Worm (Caenorhabditis elegans): ENCODE data around the gene ubc-23.
A peak's percentile ranks its signal among the peaks of the same experiment; 100 is the strongest.

The ubc-23 gene

ce11 chrX:8810908-8811307, 33.2 kb upstream of the ubc-23 start, which contains the start of gene R04E5.9 (continued):
- TF ChIP-seq nhr-28 (tag; optimal IDR thresholded peaks at IDR 0.05) (no peak), pqm-1 (tag; optimal IDR thresholded peaks at IDR 0.05) (peak; percentile 69)

ce11 chrX:8811916-8812315, 32.2 kb upstream of the ubc-23 start, which contains the start of gene cnnm-2:
Gene cnnm-2 (plus strand): TSS chrX:8812105.
- TF ChIP-seq nhr-76 (tag; optimal IDR thresholded peaks at IDR 0.05) (no peak), fos-1 (tag; optimal IDR thresholded peaks at IDR 0.05) (no peak), pqm-1 (tag; optimal IDR thresholded peaks at IDR 0.05) (peak; percentile 63), nhr-43 (tag; optimal IDR thresholded peaks at IDR 0.05; ENCODE audit: poor library complexity, severe bottlenecking) (no peak), snpc-4 (tag; optimal IDR thresholded peaks at IDR 0.05) (no peak), nhr-12 (tag; optimal IDR thresholded peaks at IDR 0.05) (no peak), tbx-2 (tag; optimal IDR thresholded peaks at IDR 0.05) (no peak), lin-15B (tag; optimal IDR thresholded peaks at IDR 0.05) (no peak), pha-4 (tag; optimal IDR thresholded peaks at IDR 0.05) (peak; percentile 15), aly-2 (tag; optimal IDR thresholded peaks at IDR 0.05) (no peak), ama-1 (optimal IDR thresholded peaks at IDR 0.05) (no peak), elt-2 (tag; optimal IDR thresholded peaks at IDR 0.05) (peak; percentile 89)

ce11 chrX:8817929-8818328, 26.2 kb upstream of the ubc-23 start:
- TF ChIP-seq pha-4 (tag; optimal IDR thresholded peaks at IDR 0.05) (peak; percentile 43), pqm-1 (tag; optimal IDR thresholded peaks at IDR 0.05) (peak; percentile 15), elt-2 (tag; optimal IDR thresholded peaks at IDR 0.05) (peak; percentile 47), nhr-12 (tag; optimal IDR thresholded peaks at IDR 0.05) (no peak)

- no peak for TF ChIP-seq ceh-16 (tag; optimal IDR thresholded peaks at IDR 0.05)
- no peak for TF ChIP-seq fos-1 (tag; optimal IDR thresholded peaks at IDR 0.05)
- TF ChIP-seq nhr-28 (tag; optimal IDR thresholded peaks at IDR 0.05): no peak
- TF ChIP-seq elt-2 (tag; optimal IDR thresholded peaks at IDR 0.05): peak; percentile 14
- TF ChIP-seq aly-2 (tag; optimal IDR thresholded peaks at IDR 0.05): no peak
- no peak for TF ChIP-seq nhr-11 (tag; optimal IDR thresholded peaks at IDR 0.05)
- TF ChIP-seq mml-1 (tag; optimal IDR thresholded peaks at IDR 0.05): no peak
- no peak for TF ChIP-seq nhr-67 (tag; optimal IDR thresholded peaks at IDR 0.05)
- TF ChIP-seq nhr-43 (tag; optimal IDR thresholded peaks at IDR 0.05; ENCODE audit: poor library complexity, severe bottlenecking): peak; percentile 52
- peak; percentile 22 for TF ChIP-seq nhr-25 (tag; optimal IDR thresholded peaks at IDR 0.05)
- no peak for TF ChIP-seq fkh-10 (GFP tag; optimal IDR thresholded peaks at IDR 0.05)
- TF ChIP-seq tbx-2 (tag; optimal IDR thresholded peaks at IDR 0.05): no peak
- TF ChIP-seq daf-12 (tag; optimal IDR thresholded peaks at IDR 0.05): no peak
- TF ChIP-seq ceh-28 (tag; optimal IDR thresholded peaks at IDR 0.05): no peak
- TF ChIP-seq egl-27 (tag; optimal IDR thresholded peaks at IDR 0.05): no peak
- no peak for TF ChIP-seq ceh-9 (tag; optimal IDR thresholded peaks at IDR 0.05)
- TF ChIP-seq lsy-12 (tag; optimal IDR thresholded peaks at IDR 0.05): no peak
- no peak for TF ChIP-seq nhr-12 (tag; optimal IDR thresholded peaks at IDR 0.05)
- TF ChIP-seq snpc-4 (tag; optimal IDR thresholded peaks at IDR 0.05): no peak
- no peak for TF ChIP-seq egl-5 (tag; optimal IDR thresholded peaks at IDR 0.05)
- TF ChIP-seq fkh-2 (tag; optimal IDR thresholded peaks at IDR 0.05): no peak
- TF ChIP-seq unc-62 (GFP tag; optimal IDR thresholded peaks at IDR 0.05): no peak
- TF ChIP-seq skn-1 (tag; optimal IDR thresholded peaks at IDR 0.05): no peak
- TF ChIP-seq zag-1 (tag; optimal IDR thresholded peaks at IDR 0.05): no peak
- no peak for TF ChIP-seq nhr-237 (tag; optimal IDR thresholded peaks at IDR 0.05)
Measured at ce11 chrX:8819815-8820415, 24.2 kb upstream of the ubc-23 start.

- TF ChIP-seq pha-4 (tag; optimal IDR thresholded peaks at IDR 0.05): peak; percentile 31
- no peak for TF ChIP-seq nhr-77 (tag; optimal IDR thresholded peaks at IDR 0.05)
- TF ChIP-seq pqm-1 (tag; optimal IDR thresholded peaks at IDR 0.05): peak; percentile 71
- peak; percentile 87 for TF ChIP-seq elt-2 (tag; optimal IDR thresholded peaks at IDR 0.05)
- TF ChIP-seq jun-1 (tag; optimal IDR thresholded peaks at IDR 0.05): peak; percentile 42
- TF ChIP-seq lin-15B (tag; optimal IDR thresholded peaks at IDR 0.05): no peak
Measured at ce11 chrX:8820643-8821042, 23.4 kb upstream of the ubc-23 start.

- TF ChIP-seq hmg-11 (tag; optimal IDR thresholded peaks at IDR 0.05) (no peak), jun-1 (tag; optimal IDR thresholded peaks at IDR 0.05) (peak; percentile 78), ztf-4 (tag; optimal IDR thresholded peaks at IDR 0.05) (no peak), elt-2 (tag; optimal IDR thresholded peaks at IDR 0.05) (peak; percentile 95), pqm-1 (tag; optimal IDR thresholded peaks at IDR 0.05) (peak; percentile 88), lsy-12 (tag; optimal IDR thresholded peaks at IDR 0.05) (no peak), ztf-11 (tag; optimal IDR thresholded peaks at IDR 0.05) (no peak), mml-1 (tag; optimal IDR thresholded peaks at IDR 0.05) (no peak), ama-1 (optimal IDR thresholded peaks at IDR 0.05) (no peak)
Measured at ce11 chrX:8824437-8824836, 19.7 kb upstream of the ubc-23 start, which contains the start of gene ifd-1. Gene ifd-1 (minus strand): TSS chrX:8824448.
